ENCODE assay signal across 1 fruit fly cellular context in the genomic region with DNA sequence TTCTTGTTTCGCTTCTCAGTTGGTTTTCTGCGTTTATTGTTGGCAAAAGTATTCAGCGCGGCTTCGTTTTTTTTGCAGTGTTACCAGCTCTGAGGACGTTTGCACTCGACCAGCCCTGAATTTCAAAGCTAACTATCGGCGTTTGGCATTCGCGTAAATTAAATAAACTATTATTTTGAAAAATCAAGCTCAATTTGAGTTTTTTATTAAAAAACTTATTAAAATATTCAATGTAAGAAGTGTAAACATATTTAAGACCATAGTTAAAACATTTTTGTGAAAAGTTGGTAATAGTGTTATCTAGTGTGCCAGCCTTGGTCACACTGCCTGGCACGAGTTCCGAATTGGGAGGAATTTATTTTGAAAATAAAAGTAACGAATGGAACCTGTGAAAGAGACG.
TF ChIP-seq lines count a peak whose summit lies in the region.

TSS of gene SmD2 (minus strand) at position 98 of the 400 bp plus-strand sequence.
TSS of gene CG18048 (plus strand) at position 298 of the 400 bp plus-strand sequence.

TF ChIP-seq in whole organism, embryonic, 481 proteins besides CTCF, POLR2A, EP300 and RAD21 (continued from another document and continues in another):
- peak; percentile 16 for TF ChIP-seq Ssrp (tag; optimal IDR thresholded peaks at IDR 0.05; lab: Kevin White, UChicago)
- no peak for TF ChIP-seq Aef1 (GFP tag; IDR thresholded peaks at IDR 0.05; lab: Robert Waterston, UW)
- no peak for TF ChIP-seq yki (optimal IDR thresholded peaks at IDR 0.05; lab: Kevin White, UChicago)
- TF ChIP-seq Stat92E (GFP tag; optimal IDR thresholded peaks at IDR 0.05; lab: Kevin White, UChicago) = no peak
- TF ChIP-seq Dp (GFP tag; optimal IDR thresholded peaks at IDR 0.05; lab: Kevin White, UChicago) = peak; percentile 56
- TF ChIP-seq CG7928 (GFP tag; optimal IDR thresholded peaks at IDR 0.05; lab: Kevin White, UChicago) = peak; percentile 93
- TF ChIP-seq CoRest (tag; optimal IDR thresholded peaks at IDR 0.05; lab: Kevin White, UChicago) = peak; percentile 59
- TF ChIP-seq CG15073 (GFP tag; optimal IDR thresholded peaks at IDR 0.05; lab: Kevin White, UChicago) = no peak
- TF ChIP-seq Sin3A (optimal IDR thresholded peaks at IDR 0.05; lab: Kevin White, UChicago) = peak; percentile 90
- TF ChIP-seq CG4404 (GFP tag; IDR thresholded peaks at IDR 0.05; lab: Robert Waterston, UW) = no peak
- TF ChIP-seq sna (GFP tag; IDR thresholded peaks at IDR 0.05; lab: Robert Waterston, UW; ENCODE audit: partially characterized antibody) = peak; percentile 72
- no peak for TF ChIP-seq NC2β (GFP tag; optimal IDR thresholded peaks at IDR 0.05; lab: Kevin White, UChicago)
- peak; percentile 12 for TF ChIP-seq bcd (GFP tag; optimal IDR thresholded peaks at IDR 0.05; lab: Kevin White, UChicago)
- TF ChIP-seq Elba2 (GFP tag; optimal IDR thresholded peaks at IDR 0.05; lab: Kevin White, UChicago) = peak; percentile 91
- no peak for TF ChIP-seq Hsf (GFP tag; optimal IDR thresholded peaks at IDR 0.05; lab: Kevin White, UChicago)
- peak; percentile 13 for TF ChIP-seq Meics (GFP tag; optimal IDR thresholded peaks at IDR 0.05; lab: Kevin White, UChicago)
- peak; percentile 9 for TF ChIP-seq CG18262 (tag; optimal IDR thresholded peaks at IDR 0.05; lab: Kevin White, UChicago)
- peak; percentile 38 for TF ChIP-seq CG11504 (tag; optimal IDR thresholded peaks at IDR 0.05; lab: Kevin White, UChicago)
- peak; percentile 27 for TF ChIP-seq CG13775 (GFP tag; optimal IDR thresholded peaks at IDR 0.05; lab: Kevin White, UChicago)
- peak; percentile 45 for TF ChIP-seq CG17829 (tag; optimal IDR thresholded peaks at IDR 0.05; lab: Kevin White, UChicago)
- no peak for TF ChIP-seq br (optimal IDR thresholded peaks at IDR 0.05; lab: Kevin White, UChicago)
- peak; percentile 31 for TF ChIP-seq Dref (GFP tag; IDR thresholded peaks at IDR 0.05; lab: Robert Waterston, UW)
- peak; percentile 66 for TF ChIP-seq CG10267 (tag; optimal IDR thresholded peaks at IDR 0.05; lab: Kevin White, UChicago)
- peak; percentile 43 for TF ChIP-seq CG6254 (GFP tag; optimal IDR thresholded peaks at IDR 0.05; lab: Kevin White, UChicago)
- no peak for TF ChIP-seq TFAM (GFP tag; optimal IDR thresholded peaks at IDR 0.05; lab: Kevin White, UChicago)
- TF ChIP-seq CG4328 (GFP tag; optimal IDR thresholded peaks at IDR 0.05; lab: Kevin White, UChicago) = no peak
- TF ChIP-seq gem (tag; optimal IDR thresholded peaks at IDR 0.05; lab: Kevin White, UChicago) = peak; percentile 46
- peak; percentile 10 for TF ChIP-seq Med (GFP tag; lab: Kevin White, UChicago)
- peak; percentile 24 for TF ChIP-seq CG30403 (GFP tag; optimal IDR thresholded peaks at IDR 0.05; lab: Kevin White, UChicago)
- peak; percentile 86 for TF ChIP-seq gfzf (GFP tag; optimal IDR thresholded peaks at IDR 0.05; lab: Kevin White, UChicago)
- peak; percentile 33; the same call in 1 of the 2 replicates for TF ChIP-seq CG31441 (GFP tag; IDR thresholded peaks at IDR 0.05; lab: Robert Waterston, UW)
- TF ChIP-seq CG12391 (tag; optimal IDR thresholded peaks at IDR 0.05; lab: Kevin White, UChicago) = peak; percentile 44
- peak; percentile 68 for TF ChIP-seq dm (GFP tag; optimal IDR thresholded peaks at IDR 0.05; lab: Kevin White, UChicago)
- TF ChIP-seq Hr51 (GFP tag; optimal IDR thresholded peaks at IDR 0.05; lab: Kevin White, UChicago) = no peak
- no peak for TF ChIP-seq Rx (GFP tag; IDR thresholded peaks at IDR 0.05; lab: Robert Waterston, UW)
- TF ChIP-seq hkb (optimal IDR thresholded peaks at IDR 0.05; lab: Kevin White, UChicago) = peak; percentile 43
- TF ChIP-seq hkb (GFP tag; IDR thresholded peaks at IDR 0.05; lab: Robert Waterston, UW) = no peak
- 0 out of 3 replicates have a peak, but pooled peaks have one; percentile 51 for TF ChIP-seq CG34422 (GFP tag; IDR thresholded peaks at IDR 0.05; lab: Robert Waterston, UW)
- no peak for TF ChIP-seq CG4730 (GFP tag; IDR thresholded peaks at IDR 0.05; lab: Robert Waterston, UW)
- no peak for TF ChIP-seq p53 (GFP tag; optimal IDR thresholded peaks at IDR 0.05; lab: Kevin White, UChicago)
- peak; percentile 9 for TF ChIP-seq Fer1 (GFP tag; optimal IDR thresholded peaks at IDR 0.05; lab: Kevin White, UChicago)
- TF ChIP-seq Lhr (GFP tag; optimal IDR thresholded peaks at IDR 0.05; lab: Kevin White, UChicago) = peak; percentile 57
- no peak for TF ChIP-seq CG15696 (tag; optimal IDR thresholded peaks at IDR 0.05; lab: Kevin White, UChicago)
- TF ChIP-seq CG2120 (GFP tag; optimal IDR thresholded peaks at IDR 0.05; lab: Kevin White, UChicago) = peak; percentile 14
- peak; percentile 88 for TF ChIP-seq BEAF-32 (GFP tag; optimal IDR thresholded peaks at IDR 0.05; lab: Kevin White, UChicago)
- TF ChIP-seq CG12744 (GFP tag; optimal IDR thresholded peaks at IDR 0.05; lab: Kevin White, UChicago) = no peak
- peak; percentile 85 for TF ChIP-seq trem (tag; optimal IDR thresholded peaks at IDR 0.05; lab: Kevin White, UChicago)
- TF ChIP-seq Ets65A (GFP tag; lab: Kevin White, UChicago) = no peak
- TF ChIP-seq unc-4 (GFP tag; IDR thresholded peaks at IDR 0.05; lab: Robert Waterston, UW; ENCODE audit: partially characterized antibody) = peak; percentile 79
- TF ChIP-seq CG9932 (GFP tag; IDR thresholded peaks at IDR 0.05; lab: Robert Waterston, UW) = peak; percentile 30; the same call in 1 of the 2 replicates
- no peak for TF ChIP-seq Awh (GFP tag; IDR thresholded peaks at IDR 0.05; lab: Robert Waterston, UW)
- no peak for TF ChIP-seq rib (GFP tag; IDR thresholded peaks at IDR 0.05; lab: Robert Waterston, UW)
- peak in 1 of 2 experiments; percentile 27 for TF ChIP-seq tll (GFP tag; optimal IDR thresholded peaks at IDR 0.05; lab: Kevin White, UChicago)
- no peak for TF ChIP-seq CG17802 (tag; optimal IDR thresholded peaks at IDR 0.05; lab: Kevin White, UChicago)
- peak; percentile 10 for TF ChIP-seq CG8290 (GFP tag; optimal IDR thresholded peaks at IDR 0.05; lab: Kevin White, UChicago)
- TF ChIP-seq CG8290 (tag; optimal IDR thresholded peaks at IDR 0.05; lab: Kevin White, UChicago) = no peak
- peak; percentile 5 for TF ChIP-seq Abd-B (GFP tag; optimal IDR thresholded peaks at IDR 0.05; lab: Kevin White, UChicago)
- TF ChIP-seq HLH4C (GFP tag; IDR thresholded peaks at IDR 0.05; lab: Robert Waterston, UW; ENCODE audit: partially characterized antibody) = peak; percentile 72
- TF ChIP-seq CG42726 (GFP tag; IDR thresholded peaks at IDR 0.05; lab: Robert Waterston, UW; ENCODE audit: partially characterized antibody) = peak; percentile 39; the same call in 1 of the 2 replicates
- no peak for TF ChIP-seq Sox100B (GFP tag; optimal IDR thresholded peaks at IDR 0.05; lab: Kevin White, UChicago)
- no peak for TF ChIP-seq jigr1 (GFP tag; IDR thresholded peaks at IDR 0.05; lab: Robert Waterston, UW)
- TF ChIP-seq slbo (GFP tag; IDR thresholded peaks at IDR 0.05; lab: Robert Waterston, UW) = 0 out of 2 replicates have a peak, but pooled peaks have one; percentile 6
- no peak for TF ChIP-seq sob (GFP tag; IDR thresholded peaks at IDR 0.05; lab: Robert Waterston, UW)
- TF ChIP-seq Nf-YB (GFP tag; optimal IDR thresholded peaks at IDR 0.05; lab: Kevin White, UChicago) = no peak
- no peak for TF ChIP-seq cwo (GFP tag; optimal IDR thresholded peaks at IDR 0.05; lab: Kevin White, UChicago)
- peak; percentile 6 for TF ChIP-seq CHES-1-like (GFP tag; optimal IDR thresholded peaks at IDR 0.05; lab: Kevin White, UChicago)
- TF ChIP-seq Dbx (GFP tag; IDR thresholded peaks at IDR 0.05; lab: Robert Waterston, UW) = 0 out of 3 replicates have a peak, but pooled peaks have one; percentile 34
- peak; percentile 8 for TF ChIP-seq Xbp1 (GFP tag; optimal IDR thresholded peaks at IDR 0.05; lab: Kevin White, UChicago)
- TF ChIP-seq Bgb (GFP tag; IDR thresholded peaks at IDR 0.05; lab: Robert Waterston, UW; ENCODE audit: partially characterized antibody) = peak; percentile 71
- peak; percentile 32 for TF ChIP-seq CG13424 (tag; optimal IDR thresholded peaks at IDR 0.05; lab: Kevin White, UChicago)
- no peak for TF ChIP-seq CG8359 (GFP tag; optimal IDR thresholded peaks at IDR 0.05; lab: Kevin White, UChicago; ENCODE audit: borderline replicate concordance)
- TF ChIP-seq CG4707 (GFP tag; optimal IDR thresholded peaks at IDR 0.05; lab: Kevin White, UChicago) = no peak
- TF ChIP-seq Sry-δ (GFP tag; optimal IDR thresholded peaks at IDR 0.05; lab: Kevin White, UChicago) = peak; percentile 72
- no peak for TF ChIP-seq CG31224 (GFP tag; IDR thresholded peaks at IDR 0.05; lab: Robert Waterston, UW)
- no peak for TF ChIP-seq CG6272 (GFP tag; IDR thresholded peaks at IDR 0.05; lab: Robert Waterston, UW)
- 0 out of 3 replicates have a peak, but pooled peaks have one; percentile 52 for TF ChIP-seq CG14860 (GFP tag; IDR thresholded peaks at IDR 0.05; lab: Robert Waterston, UW; ENCODE audit: partially characterized antibody)
- peak; percentile 76 for TF ChIP-seq CG15514 (GFP tag; optimal IDR thresholded peaks at IDR 0.05; lab: Kevin White, UChicago)
- TF ChIP-seq CG1792 (GFP tag; optimal IDR thresholded peaks at IDR 0.05; lab: Kevin White, UChicago) = no peak
- peak; percentile 67 for TF ChIP-seq CG30020 (tag; optimal IDR thresholded peaks at IDR 0.05; lab: Kevin White, UChicago)
- peak; percentile 70 for TF ChIP-seq CG3995 (GFP tag; optimal IDR thresholded peaks at IDR 0.05; lab: Kevin White, UChicago)
- peak; percentile 43; the same call in 1 of the 2 replicates for TF ChIP-seq tna (GFP tag; IDR thresholded peaks at IDR 0.05; lab: Robert Waterston, UW; ENCODE audit: partially characterized antibody)
- TF ChIP-seq CG2116 (GFP tag; optimal IDR thresholded peaks at IDR 0.05; lab: Kevin White, UChicago) = peak; percentile 59
- peak; percentile 54 for TF ChIP-seq CG2129 (GFP tag; IDR thresholded peaks at IDR 0.05; lab: Robert Waterston, UW; ENCODE audit: partially characterized antibody)
- peak; percentile 69 for TF ChIP-seq pzg (GFP tag; optimal IDR thresholded peaks at IDR 0.05; lab: Kevin White, UChicago)
- TF ChIP-seq CG33213 (GFP tag; optimal IDR thresholded peaks at IDR 0.05; lab: Kevin White, UChicago) = peak; percentile 4
- peak; percentile 57; the same call in 1 of the 3 replicates for TF ChIP-seq hb (GFP tag; IDR thresholded peaks at IDR 0.05; lab: Robert Waterston, UW; ENCODE audit: partially characterized antibody)
- TF ChIP-seq CG17361 (GFP tag; IDR thresholded peaks at IDR 0.05; lab: Robert Waterston, UW) = peak; percentile 57; the same call in 1 of the 3 replicates
- TF ChIP-seq sd (tag; optimal IDR thresholded peaks at IDR 0.05; lab: Kevin White, UChicago) = peak; percentile 80
- TF ChIP-seq nerfin-2 (GFP tag; IDR thresholded peaks at IDR 0.05; lab: Robert Waterston, UW; ENCODE audit: partially characterized antibody) = peak; percentile 54; the same call in 1 of the 2 replicates
- TF ChIP-seq CG3847 (GFP tag; IDR thresholded peaks at IDR 0.05; lab: Robert Waterston, UW) = peak; percentile 54; the same call in 1 of the 2 replicates
- TF ChIP-seq CG9817 (tag; optimal IDR thresholded peaks at IDR 0.05; lab: Kevin White, UChicago) = peak; percentile 15
- TF ChIP-seq wor (GFP tag; IDR thresholded peaks at IDR 0.05; lab: Robert Waterston, UW) = no peak
- TF ChIP-seq CG12659 (GFP tag; optimal IDR thresholded peaks at IDR 0.05; lab: Kevin White, UChicago) = peak; percentile 47
- peak; percentile 83 for TF ChIP-seq row (GFP tag; IDR thresholded peaks at IDR 0.05; lab: Robert Waterston, UW)
- no peak for TF ChIP-seq kay (GFP tag; optimal IDR thresholded peaks at IDR 0.05; lab: Kevin White, UChicago)
- no peak for TF ChIP-seq ATbp (GFP tag; optimal IDR thresholded peaks at IDR 0.05; lab: Kevin White, UChicago)
- no peak for TF ChIP-seq oc (tag; optimal IDR thresholded peaks at IDR 0.05; lab: Kevin White, UChicago)
- TF ChIP-seq Nf-YC (tag; optimal IDR thresholded peaks at IDR 0.05; lab: Kevin White, UChicago) = peak; percentile 18
- TF ChIP-seq NK7.1 (GFP tag; optimal IDR thresholded peaks at IDR 0.05; lab: Kevin White, UChicago) = no peak
- TF ChIP-seq hbn (GFP tag; IDR thresholded peaks at IDR 0.05; lab: Robert Waterston, UW; ENCODE audit: partially characterized antibody) = peak; percentile 65
- TF ChIP-seq MBD-R2 (GFP tag; IDR thresholded peaks at IDR 0.05; lab: Robert Waterston, UW) = peak; percentile 92
- no peak for TF ChIP-seq Atf6 (GFP tag; IDR thresholded peaks at IDR 0.05; lab: Robert Waterston, UW)
- TF ChIP-seq zfh2 (GFP tag; optimal IDR thresholded peaks at IDR 0.05; lab: Kevin White, UChicago) = peak; percentile 13
- peak; percentile 66; the same call in 2 of the 3 replicates for TF ChIP-seq CG34224 (GFP tag; IDR thresholded peaks at IDR 0.05; lab: Robert Waterston, UW; ENCODE audit: partially characterized antibody)
- TF ChIP-seq CG13123 (GFP tag; optimal IDR thresholded peaks at IDR 0.05; lab: Kevin White, UChicago) = peak; percentile 5
- peak; percentile 5 for TF ChIP-seq Chrac-16 (GFP tag; optimal IDR thresholded peaks at IDR 0.05; lab: Kevin White, UChicago)
- TF ChIP-seq amos (GFP tag; IDR thresholded peaks at IDR 0.05; lab: Robert Waterston, UW; ENCODE audit: partially characterized antibody) = peak; percentile 75
- TF ChIP-seq lola (GFP tag; optimal IDR thresholded peaks at IDR 0.05; lab: Kevin White, UChicago) = peak in 1 of 3 experiments; percentile 10
- TF ChIP-seq nerfin-1 (tag; optimal IDR thresholded peaks at IDR 0.05; lab: Kevin White, UChicago) = peak; percentile 68
- TF ChIP-seq prd (optimal IDR thresholded peaks at IDR 0.05; lab: Kevin White, UChicago) = no peak
- no peak for TF ChIP-seq prd (GFP tag; IDR thresholded peaks at IDR 0.05; lab: Robert Waterston, UW)
- no peak for TF ChIP-seq fd64A (GFP tag; optimal IDR thresholded peaks at IDR 0.05; lab: Kevin White, UChicago)
- TF ChIP-seq CG7372 (GFP tag; IDR thresholded peaks at IDR 0.05; lab: Robert Waterston, UW) = no peak
- TF ChIP-seq E2f2 (GFP tag; IDR thresholded peaks at IDR 0.05; lab: Robert Waterston, UW) = peak; percentile 64
- TF ChIP-seq CG9727 (GFP tag; optimal IDR thresholded peaks at IDR 0.05; lab: Kevin White, UChicago) = peak; percentile 14
- TF ChIP-seq Max (GFP tag; optimal IDR thresholded peaks at IDR 0.05; lab: Kevin White, UChicago) = peak; percentile 72
- no peak for TF ChIP-seq da (GFP tag; optimal IDR thresholded peaks at IDR 0.05; lab: Kevin White, UChicago)
- TF ChIP-seq CG7786 (GFP tag; optimal IDR thresholded peaks at IDR 0.05; lab: Kevin White, UChicago) = no peak
- TF ChIP-seq sens (GFP tag; lab: Kevin White, UChicago) = peak; percentile 27
- TF ChIP-seq CG16813 (GFP tag; IDR thresholded peaks at IDR 0.05; lab: Robert Waterston, UW; ENCODE audit: partially characterized antibody) = peak; percentile 84
- TF ChIP-seq CG4617 (GFP tag; optimal IDR thresholded peaks at IDR 0.05; lab: Kevin White, UChicago; ENCODE audit: borderline replicate concordance) = peak; percentile 79
- TF ChIP-seq inv (GFP tag; IDR thresholded peaks at IDR 0.05; lab: Robert Waterston, UW; ENCODE audit: partially characterized antibody) = peak; percentile 75
